Fruit fly (Drosophila melanogaster): Measurements from ENCODE around the gene Mad.

dm6 chr2L:3109372-3109771 lies 50.1 kb downstream of the Mad start, which contains the start of gene PpD6:
- TF ChIP-seq esn (GFP tag; optimal IDR thresholded peaks at IDR 0.05) (no peak), Blimp-1 (GFP tag; optimal IDR thresholded peaks at IDR 0.05) (no peak), Eip75B (GFP tag; optimal IDR thresholded peaks at IDR 0.05) (no peak), vri (GFP tag; optimal IDR thresholded peaks at IDR 0.05) (no peak), CG10631 (GFP tag; optimal IDR thresholded peaks at IDR 0.05) (no peak), CG9139 (GFP tag; optimal IDR thresholded peaks at IDR 0.05) (no peak), ss (GFP tag; optimal IDR thresholded peaks at IDR 0.05) (no peak)
